Fruit fly (Drosophila melanogaster) whole organism, embryonic: ENCODE data around the gene Jhbp3.

Source experiments
- ATbp ChIP-seq: fragments of 200-800 bp; sonication (Bioruptor generic); optimal IDR thresholded peaks from 2 replicates; lab custom pipeline; 2017; ENCODE audit warnings: missing biosample characterization, mild to moderate bottlenecking, missing genetic modification characterization, missing genetic modification reagents
- Abd-B ChIP-seq: fragments of 200-800 bp; sonication (Bioruptor generic); optimal IDR thresholded peaks from 2 replicates; lab custom pipeline; 2018; ENCODE audit warnings: missing biosample characterization, mild to moderate bottlenecking, missing genetic modification characterization, moderate library complexity
- B-H2 ChIP-seq: fragments of 200-800 bp; sonication (Bioruptor generic); optimal IDR thresholded peaks from 2 replicates; lab custom pipeline; 2018; ENCODE audit warnings: missing biosample characterization, mild to moderate bottlenecking, missing genetic modification characterization
- Bdp1 ChIP-seq: fragments of 200-800 bp; sonication (Bioruptor generic); optimal IDR thresholded peaks from 3 replicates; lab custom pipeline; 2016; ENCODE audit warnings: missing biosample characterization, missing genetic modification characterization
- C15 ChIP-seq: fragments of 200-800 bp; sonication (Bioruptor generic); IDR thresholded peaks from 3 replicates; pipeline ENCODE4 v1.3.6; 2022; ENCODE audit warnings: missing biosample characterization, missing genetic modification characterization
- CG10462 ChIP-seq: fragments of 200-800 bp; sonication (Bioruptor generic); optimal IDR thresholded peaks from 2 replicates; lab custom pipeline; 2016; ENCODE audit warnings: missing biosample characterization, missing genetic modification characterization
- CG10654 ChIP-seq: fragments of 200-800 bp; sonication (Bioruptor generic); optimal IDR thresholded peaks from 2 replicates; lab custom pipeline; 2016; ENCODE audit warnings: missing biosample characterization, missing genetic modification characterization
- CG10959 ChIP-seq: fragments of 200-800 bp; sonication (Bioruptor generic); IDR thresholded peaks from 2 replicates; pipeline ENCODE4 v1.3.6; 2022; ENCODE audit warnings: missing biosample characterization, missing genetic modification characterization
- CG11085 ChIP-seq: fragments of 200-800 bp; sonication (Bioruptor generic); IDR thresholded peaks from 2 replicates; pipeline ENCODE4 v1.3.6; 2022; ENCODE audit warnings: missing biosample characterization, missing genetic modification characterization
- CG15011 ChIP-seq: fragments of 200-800 bp; sonication (Bioruptor generic); optimal IDR thresholded peaks from 3 replicates; lab custom pipeline; 2018; ENCODE audit warnings: missing biosample characterization, mild to moderate bottlenecking, missing genetic modification characterization
- CG1529 ChIP-seq: fragments of 200-800 bp; sonication (Bioruptor generic); optimal IDR thresholded peaks from 3 replicates; lab custom pipeline; 2018; ENCODE audit warnings: missing biosample characterization, missing genetic modification characterization
- CG16813 ChIP-seq: fragments of 200-800 bp; sonication (Bioruptor generic); IDR thresholded peaks from 3 replicates; pipeline ENCODE4 v1.3.6; 2022; ENCODE audit warnings: missing biosample characterization, missing genetic modification characterization; ENCODE audit not compliant: partially characterized antibody
- CG18619 ChIP-seq: fragments of 200-800 bp; sonication (Bioruptor generic); optimal IDR thresholded peaks from 3 replicates; lab custom pipeline; 2017; ENCODE audit warnings: missing biosample characterization, mild to moderate bottlenecking, missing genetic modification characterization
- CG2129 ChIP-seq: fragments of 200-800 bp; sonication (Bioruptor generic); IDR thresholded peaks from 2 replicates; pipeline ENCODE4 v1.3.6; 2022; ENCODE audit warnings: missing biosample characterization, missing genetic modification characterization; ENCODE audit not compliant: partially characterized antibody
- CG30403 ChIP-seq: fragments of 200-800 bp; sonication (Bioruptor generic); optimal IDR thresholded peaks from 3 replicates; lab custom pipeline; 2016; ENCODE audit warnings: missing biosample characterization, missing genetic modification characterization
- CG31388 ChIP-seq: fragments of 200-800 bp; sonication (Bioruptor generic); optimal IDR thresholded peaks from 2 replicates; lab custom pipeline; 2016; ENCODE audit warnings: missing biosample characterization, missing genetic modification characterization
- CG31441 ChIP-seq: fragments of 200-800 bp; sonication (Bioruptor generic); IDR thresholded peaks from 2 replicates; pipeline ENCODE4 v1.3.6; 2022; ENCODE audit warnings: missing biosample characterization, missing genetic modification characterization
- CG3726 ChIP-seq: fragments of 200-800 bp; sonication (Bioruptor generic); IDR thresholded peaks from 3 replicates; pipeline ENCODE4, ENCODE4 v1.3.6; 2022; ENCODE audit warnings: missing biosample characterization, missing genetic modification characterization
- CG7839 ChIP-seq: fragments of 200-800 bp; sonication (Bioruptor generic); optimal IDR thresholded peaks from 3 replicates; lab custom pipeline; 2018; ENCODE audit warnings: missing biosample characterization, mild to moderate bottlenecking, missing genetic modification characterization, moderate library complexity
- CG9817 ChIP-seq: fragments of 200-800 bp; sonication (Bioruptor generic); optimal IDR thresholded peaks from 2 replicates; lab custom pipeline; 2018; ENCODE audit warnings: missing biosample characterization, mild to moderate bottlenecking, missing genetic modification characterization, moderate library complexity
- Chrac-16 ChIP-seq: fragments of 200-800 bp; sonication (Bioruptor generic); optimal IDR thresholded peaks from 3 replicates; lab custom pipeline; 2016; ENCODE audit warnings: missing biosample characterization, missing genetic modification characterization
- Deaf1 ChIP-seq: fragments of 200-800 bp; optimal IDR thresholded peaks from 3 replicates; lab custom pipeline; 2019; ENCODE audit warnings: missing biosample characterization, mild to moderate bottlenecking, missing genetic modification characterization, moderate library complexity
- Dip3 ChIP-seq: fragments of 200-800 bp; sonication (Bioruptor generic); optimal IDR thresholded peaks from 3 replicates; lab custom pipeline; 2016; ENCODE audit warnings: missing biosample characterization, missing genetic modification characterization
- Eip74EF ChIP-seq, 2 experiments: fragments of 200-800 bp in 1 of 2; fragments of >200 bp in 1 of 2; sonication (Bioruptor generic) in 1 of 2; optimal IDR thresholded peaks; 2 replicates each; lab custom pipeline; 2017 to 2019; ENCODE audit warnings: missing biosample characterization in 2 of 2, missing genetic modification characterization in 2 of 2, mild to moderate bottlenecking in 1 of 2, moderate library complexity in 1 of 2
- Hr39 ChIP-seq: fragments of >200 bp; optimal IDR thresholded peaks from 2 replicates; lab custom pipeline; 2017
- Kr ChIP-seq: fragments of 200-800 bp; sonication (Bioruptor generic); optimal IDR thresholded peaks from 2 replicates; lab custom pipeline; 2017; ENCODE audit warnings: missing biosample characterization, mild to moderate bottlenecking, missing genetic modification characterization
- Mrtf ChIP-seq: fragments of 200-800 bp; sonication (Bioruptor generic); IDR thresholded peaks from 3 replicates; pipeline ENCODE4 v1.3.6; 2022; ENCODE audit warnings: missing biosample characterization, missing genetic modification characterization
- Nf-YA ChIP-seq: fragments of 200-800 bp; sonication (Bioruptor generic); IDR thresholded peaks from 2 replicates; pipeline ENCODE4 v1.3.6; 2022; ENCODE audit warnings: missing biosample characterization, missing genetic modification characterization
- Oaz ChIP-seq: fragments of 200-800 bp; sonication (Bioruptor generic); IDR thresholded peaks from 2 replicates; pipeline ENCODE4 v1.3.6; 2022; ENCODE audit warnings: missing biosample characterization, missing genetic modification characterization
- PHDP ChIP-seq: fragments of 200-800 bp; sonication (Bioruptor generic); optimal IDR thresholded peaks from 3 replicates; lab custom pipeline; 2018; ENCODE audit warnings: missing biosample characterization, mild to moderate bottlenecking, missing genetic modification characterization, moderate library complexity
- Ravus ChIP-seq: fragments of 200-800 bp; sonication (Bioruptor generic); IDR thresholded peaks from 2 replicates; pipeline ENCODE4 v1.3.6; 2022; ENCODE audit warnings: missing biosample characterization, missing genetic modification characterization
- bcd ChIP-seq: fragments of 200-800 bp; sonication (Bioruptor generic); optimal IDR thresholded peaks from 2 replicates; lab custom pipeline; 2017; ENCODE audit warnings: missing biosample characterization, mild to moderate bottlenecking, missing genetic modification characterization
- chm ChIP-seq: fragments of 200-800 bp; sonication (Bioruptor generic); IDR thresholded peaks from 2 replicates; pipeline ENCODE4 v1.3.6; 2022; ENCODE audit warnings: missing biosample characterization, missing genetic modification characterization
- cwo ChIP-seq: fragments of 200-800 bp; sonication (Bioruptor generic); optimal IDR thresholded peaks from 3 replicates; lab custom pipeline; 2017; ENCODE audit warnings: missing biosample characterization, missing genetic modification characterization, mild to moderate bottlenecking, moderate library complexity, missing genetic modification reagents
- fd102C ChIP-seq: fragments of 200-800 bp; sonication (Bioruptor generic); optimal IDR thresholded peaks from 2 replicates; lab custom pipeline; 2018; ENCODE audit warnings: missing biosample characterization, mild to moderate bottlenecking, missing genetic modification characterization, moderate library complexity
- fd96Cb ChIP-seq: fragments of 200-800 bp; sonication (Bioruptor generic); optimal IDR thresholded peaks from 2 replicates; lab custom pipeline; 2018; ENCODE audit warnings: missing biosample characterization, mild to moderate bottlenecking, missing genetic modification characterization, moderate library complexity
- grau ChIP-seq: fragments of 200-800 bp; optimal IDR thresholded peaks from 3 replicates; lab custom pipeline; 2019; ENCODE audit warnings: missing biosample characterization, mild to moderate bottlenecking, missing genetic modification characterization, moderate library complexity
- gsb ChIP-seq: fragments of 200-800 bp; sonication (Bioruptor generic); IDR thresholded peaks from 2 replicates; pipeline ENCODE4 v1.3.6; 2022; ENCODE audit warnings: missing biosample characterization, missing genetic modification characterization
- gsb-n ChIP-seq: fragments of 200-800 bp; sonication (Bioruptor generic); optimal IDR thresholded peaks from 3 replicates; lab custom pipeline; 2018; ENCODE audit warnings: missing biosample characterization, mild to moderate bottlenecking, missing genetic modification characterization
- klu ChIP-seq: fragments of 200-800 bp; sonication (Bioruptor generic); IDR thresholded peaks from 2 replicates; pipeline ENCODE4 v1.3.6; 2022; ENCODE audit warnings: missing biosample characterization, missing genetic modification characterization
- mld ChIP-seq: fragments of 200-800 bp; sonication (Bioruptor generic); IDR thresholded peaks from 3 replicates; pipeline ENCODE4 v1.3.6; 2022; ENCODE audit warnings: missing biosample characterization, missing genetic modification characterization; ENCODE audit not compliant: partially characterized antibody
- nau ChIP-seq: fragments of 200-800 bp; sonication (Bioruptor generic); optimal IDR thresholded peaks from 3 replicates; lab custom pipeline; 2017; ENCODE audit warnings: missing biosample characterization, mild to moderate bottlenecking, missing genetic modification characterization, missing genetic modification reagents
- pan ChIP-seq, 4 experiments: fragments of >200 bp in 3 of 4; fragments of 200-800 bp in 1 of 4; sonication (Bioruptor generic) in 1 of 4; optimal IDR thresholded peaks in 3 of 4; IDR thresholded peaks in 1 of 4; 2 replicates each; pipeline versions ENCODE4 v1.3.6 to Lab custom; 2017 to 2022; ENCODE audit warnings: missing biosample characterization in 2 of 4, missing genetic modification characterization in 2 of 4, mixed read lengths in 1 of 4
- row ChIP-seq: fragments of 200-800 bp; sonication (Bioruptor generic); IDR thresholded peaks from 3 replicates; pipeline ENCODE4 v1.3.6; 2022; ENCODE audit warnings: missing biosample characterization, missing genetic modification characterization
- so ChIP-seq: fragments of 200-800 bp; sonication (Bioruptor generic); IDR thresholded peaks from 3 replicates; pipeline ENCODE4 v1.3.6; 2022; ENCODE audit warnings: missing biosample characterization, missing genetic modification characterization
- tin ChIP-seq: fragments of 200-800 bp; sonication (Bioruptor generic); optimal IDR thresholded peaks from 3 replicates; lab custom pipeline; 2016; ENCODE audit warnings: missing biosample characterization, missing genetic modification characterization
- tll ChIP-seq, 2 experiments: fragments of 200-800 bp in 1 of 2; fragments of >200 bp in 1 of 2; sonication (Bioruptor generic) in 1 of 2; optimal IDR thresholded peaks; 2 replicates each; lab custom pipeline; 2017 to 2019; ENCODE audit warnings: missing biosample characterization in 2 of 2, missing genetic modification characterization in 2 of 2, mild to moderate bottlenecking in 1 of 2, moderate library complexity in 1 of 2
- wdn ChIP-seq: fragments of 200-800 bp; sonication (Bioruptor generic); IDR thresholded peaks from 2 replicates; pipeline ENCODE4 v1.3.6; 2022; ENCODE audit warnings: missing biosample characterization, missing genetic modification characterization
- wor ChIP-seq: fragments of 200-800 bp; sonication (Bioruptor generic); IDR thresholded peaks from 2 replicates; pipeline ENCODE4 v1.3.6; 2022; ENCODE audit warnings: missing biosample characterization, missing genetic modification characterization
- zf30C ChIP-seq: fragments of 200-800 bp; sonication (Bioruptor generic); optimal IDR thresholded peaks from 3 replicates; lab custom pipeline; 2018; ENCODE audit warnings: missing biosample characterization, mild to moderate bottlenecking, missing genetic modification characterization

The Jhbp3 gene

DNA sequence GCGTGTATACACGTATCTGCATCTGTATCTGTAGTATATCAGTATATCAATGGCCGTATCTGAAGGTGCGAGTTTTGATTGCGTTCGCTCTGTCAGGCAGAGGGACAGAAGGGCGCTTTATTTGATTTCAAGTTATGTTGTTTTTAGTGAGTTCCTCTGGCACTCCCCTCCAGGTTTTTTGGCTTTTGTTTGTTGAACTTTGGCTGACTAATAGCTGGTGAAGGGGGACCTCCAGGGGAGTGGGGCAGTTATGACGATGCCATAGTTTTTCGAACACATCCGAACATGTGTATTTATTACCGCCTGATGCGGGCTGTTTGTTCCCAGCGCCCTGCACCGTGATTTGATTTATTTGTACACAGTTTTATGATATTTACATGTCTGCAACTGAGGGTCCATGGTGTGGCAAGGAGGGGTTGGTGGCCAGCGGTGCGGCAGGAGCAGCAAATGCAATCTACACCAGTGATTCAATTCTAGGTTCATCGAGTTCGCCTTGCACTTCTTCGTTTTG, 37.2 kb upstream of the Jhbp3 start (continued):
- TF ChIP-seq CG31441 (GFP tag; lab: Robert Waterston, UW) = peak; percentile 19; the same call in 1 of the 2 replicates
- peak; percentile 26 for TF ChIP-seq grau (tag; lab: Kevin White, UChicago)
- TF ChIP-seq nau (GFP tag; lab: Kevin White, UChicago) = peak; percentile 53
- peak; percentile 38 for TF ChIP-seq PHDP (tag; lab: Kevin White, UChicago)
- TF ChIP-seq ATbp (GFP tag; lab: Kevin White, UChicago) = peak; percentile 66
- no peak for TF ChIP-seq wdn
- peak in 1 of 2 experiments; percentile 52 for TF ChIP-seq tll (GFP tag; optimal IDR thresholded peaks at IDR 0.05; lab: Kevin White, UChicago)
- TF ChIP-seq CG15011 = peak; percentile 6
- TF ChIP-seq tin (GFP tag; lab: Kevin White, UChicago) = no peak
- TF ChIP-seq gsb (GFP tag; lab: Robert Waterston, UW) = no peak
- no peak for TF ChIP-seq CG3726 (GFP tag; lab: Robert Waterston, UW)
- peak; percentile 62 for TF ChIP-seq fd102C (GFP tag; lab: Kevin White, UChicago)
- TF ChIP-seq CG31388 (GFP tag; lab: Kevin White, UChicago) = no peak
- TF ChIP-seq zf30C (GFP tag; lab: Kevin White, UChicago) = no peak
- TF ChIP-seq Hr39 = no peak
- TF ChIP-seq CG2129 (GFP tag; lab: Robert Waterston, UW) = no peak
- TF ChIP-seq wor = no peak
- no peak for TF ChIP-seq Dip3
- peak; percentile 58 for TF ChIP-seq CG1529 (GFP tag; lab: Kevin White, UChicago)
- TF ChIP-seq CG10654 (GFP tag; lab: Kevin White, UChicago) = no peak
- TF ChIP-seq bcd (GFP tag; lab: Kevin White, UChicago) = peak; percentile 25
- TF ChIP-seq Kr (GFP tag; lab: Kevin White, UChicago) = peak; percentile 94
- no peak for TF ChIP-seq CG10462
- TF ChIP-seq Abd-B = peak; percentile 29
- TF ChIP-seq CG16813 (GFP tag; lab: Robert Waterston, UW) = no peak
- TF ChIP-seq chm (GFP tag; lab: Robert Waterston, UW) = no peak; the same call in 1 of the 2 replicates
- no peak for TF ChIP-seq Oaz (GFP tag; lab: Robert Waterston, UW)
- TF ChIP-seq CG7839 (tag; lab: Kevin White, UChicago) = peak; percentile 37
- TF ChIP-seq Bdp1 = peak; percentile 45
- TF ChIP-seq CG18619 (GFP tag; lab: Kevin White, UChicago) = no peak
- no peak for TF ChIP-seq fd96Cb (tag; lab: Kevin White, UChicago)
- no peak for TF ChIP-seq CG30403 (GFP tag; lab: Kevin White, UChicago)
- peak; percentile 26 for TF ChIP-seq Deaf1 (tag; lab: Kevin White, UChicago)
- TF ChIP-seq pan (optimal IDR thresholded peaks at IDR 0.05; lab: Kevin White, UChicago) = no peak
- TF ChIP-seq pan (GFP tag; optimal IDR thresholded peaks at IDR 0.05 in 1 of 2, IDR thresholded peaks at IDR 0.05 in 1 of 2) = peak in 1 of 2 experiments; percentile 22
- no peak for TF ChIP-seq Mrtf (GFP tag; lab: Robert Waterston, UW)
- TF ChIP-seq Chrac-16 = no peak
- TF ChIP-seq cwo (GFP tag; lab: Kevin White, UChicago) = no peak
- peak; percentile 14 for TF ChIP-seq CG9817 (tag; lab: Kevin White, UChicago)
- TF ChIP-seq so (GFP tag; lab: Robert Waterston, UW) = peak; percentile 73
- TF ChIP-seq klu = no peak
- no peak for TF ChIP-seq mld (GFP tag; lab: Robert Waterston, UW)
- no peak for TF ChIP-seq C15 (GFP tag; lab: Robert Waterston, UW)
- TF ChIP-seq B-H2 = no peak
- peak in 1 of 2 experiments; percentile 51 for TF ChIP-seq Eip74EF (GFP tag; optimal IDR thresholded peaks at IDR 0.05; lab: Kevin White, UChicago)
- no peak for TF ChIP-seq row (GFP tag; lab: Robert Waterston, UW)
- 0 out of 2 replicates have a peak, but pooled peaks have one; percentile 30 for TF ChIP-seq Nf-YA
- peak; percentile 63 for TF ChIP-seq gsb-n (tag; lab: Kevin White, UChicago)
- TF ChIP-seq CG11085 (GFP tag; lab: Robert Waterston, UW) = no peak
- no peak for TF ChIP-seq Ravus
- TF ChIP-seq CG10959 = no peak
